Fruit fly (Drosophila melanogaster) whole organism, larva: ENCODE data around the gene CG15525.
A peak's percentile ranks its signal among the peaks of the same experiment; 100 is the strongest.

Source experiments
- noc ChIP-seq: fragments of 200-800 bp; sonication (Bioruptor generic); optimal IDR thresholded peaks from 3 replicates; lab custom pipeline; 2019; ENCODE audit warnings: missing biosample characterization, mild to moderate bottlenecking, missing genetic modification characterization, moderate library complexity

CG15525 gene

DNA sequence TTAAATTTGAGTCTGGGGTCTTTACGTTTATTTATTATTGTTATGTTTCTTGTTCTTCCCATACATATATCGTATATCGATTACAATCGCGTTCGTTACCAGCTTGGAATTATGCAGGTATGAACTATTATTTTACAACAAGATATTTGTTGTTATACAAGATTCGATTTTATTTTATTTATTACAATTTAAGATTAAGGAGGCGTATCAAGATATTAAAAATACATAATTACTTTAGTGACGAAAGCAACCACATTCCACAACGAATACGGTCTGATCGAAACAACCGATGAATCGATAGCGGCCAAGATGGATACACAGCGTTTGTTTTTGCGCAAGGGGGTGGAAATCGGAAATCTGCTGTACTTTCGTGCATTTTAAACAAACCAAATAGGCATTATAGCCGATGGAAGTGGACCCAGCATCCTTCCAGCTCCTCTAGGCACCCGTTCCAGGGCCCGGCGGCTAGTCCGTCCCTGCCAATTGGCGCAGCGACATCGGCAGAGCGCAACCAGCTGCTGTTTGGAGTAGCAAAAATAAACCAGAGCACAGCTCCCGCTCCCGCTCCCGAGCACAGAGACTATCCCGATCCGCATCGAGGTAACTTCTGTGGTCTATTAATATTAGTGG, at the start of gene CG15525, which contains the start of gene CG11504:
Gene CG15525 (minus strand): TSS at position 70 of the 630 bp plus-strand sequence.
Gene CG11504 (plus strand): TSS at position 294 of the 630 bp plus-strand sequence.
- no peak for TF ChIP-seq noc (tag; lab: Kevin White, UChicago)

DNA sequence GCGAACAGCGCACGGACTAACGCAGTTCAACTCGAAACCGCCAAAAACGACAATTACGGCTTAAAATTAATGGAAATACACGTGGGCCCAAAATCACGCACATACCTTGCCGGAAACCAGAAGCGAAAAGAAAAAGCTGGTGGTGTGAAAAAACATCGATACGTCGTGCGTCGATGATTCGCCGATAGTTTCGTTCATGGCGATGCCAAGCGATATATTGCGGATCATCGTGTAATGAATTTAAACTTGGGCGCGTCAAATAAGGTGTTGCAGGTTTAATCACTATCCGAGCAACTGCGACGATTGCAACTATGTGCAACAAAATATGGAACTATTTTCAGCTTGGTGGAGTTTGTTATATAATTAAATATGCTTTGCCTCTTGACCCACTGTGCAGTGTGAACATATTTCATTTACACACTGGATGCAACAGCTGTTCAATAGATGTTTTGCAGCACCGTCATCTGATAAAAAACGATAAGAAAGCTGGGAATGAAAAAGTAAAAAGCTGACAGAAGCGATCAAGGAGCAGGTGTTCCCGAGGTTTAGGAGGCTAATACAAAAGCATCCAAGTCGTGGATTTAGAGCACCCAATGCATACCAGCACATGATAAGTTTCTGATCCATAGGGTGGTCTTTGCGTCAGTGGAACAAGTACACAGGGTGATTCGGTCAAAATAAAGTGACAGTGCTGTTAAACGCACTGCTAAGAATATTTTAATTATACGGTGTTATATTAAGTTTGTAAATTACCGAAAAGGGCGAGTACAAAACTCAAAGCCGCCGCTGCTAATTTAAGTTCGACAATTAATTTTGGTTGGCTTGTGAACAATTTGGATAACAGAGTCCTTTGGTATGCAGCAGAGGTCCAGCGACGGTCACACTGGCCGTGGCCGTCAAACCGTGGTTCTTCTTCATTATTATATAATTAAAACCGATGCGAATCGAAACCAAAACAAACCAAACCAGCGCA, 48.8 kb upstream of the CG15525 start, which contains the start of the genes RpL32 and CG7943:
Gene RpL32 (minus strand): TSS at position 133 of the 973 bp plus-strand sequence.
Gene CG7943 (plus strand): TSS at position 442 of the 973 bp plus-strand sequence.
- TF ChIP-seq noc (tag; lab: Kevin White, UChicago) = peak; percentile 90

DNA sequence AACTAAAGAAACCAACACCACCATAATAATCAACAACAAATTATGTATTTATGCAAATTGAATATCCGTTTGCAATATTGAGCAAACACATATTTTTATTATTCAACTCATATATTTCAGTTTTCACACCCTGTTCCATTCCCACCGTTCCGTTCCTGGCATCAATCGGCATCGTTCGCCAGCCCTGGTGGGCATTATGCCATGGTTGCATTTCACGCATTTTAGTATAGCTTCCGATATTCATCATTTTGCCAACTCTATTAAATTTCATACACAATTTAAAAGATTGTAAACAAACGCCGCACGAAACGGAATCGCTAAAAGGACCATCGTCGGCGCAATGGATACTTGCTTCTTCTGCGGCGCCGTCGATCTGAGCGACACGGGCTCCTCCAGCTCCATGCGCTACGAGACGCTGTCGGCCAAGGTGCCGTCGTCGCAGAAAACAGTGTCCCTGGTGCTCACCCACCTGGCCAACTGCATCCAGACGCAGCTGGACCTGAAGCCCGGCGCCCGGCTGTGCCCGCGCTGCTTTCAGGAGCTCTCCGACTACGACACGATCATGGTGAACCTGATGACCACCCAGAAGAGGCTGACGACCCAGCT, 45.8 kb upstream of the CG15525 start, which contains the start of gene Sry-delta:
Gene Sry-delta (plus strand): TSS at position 203 of the 606 bp plus-strand sequence.
- TF ChIP-seq noc (tag; lab: Kevin White, UChicago) = no peak

DNA sequence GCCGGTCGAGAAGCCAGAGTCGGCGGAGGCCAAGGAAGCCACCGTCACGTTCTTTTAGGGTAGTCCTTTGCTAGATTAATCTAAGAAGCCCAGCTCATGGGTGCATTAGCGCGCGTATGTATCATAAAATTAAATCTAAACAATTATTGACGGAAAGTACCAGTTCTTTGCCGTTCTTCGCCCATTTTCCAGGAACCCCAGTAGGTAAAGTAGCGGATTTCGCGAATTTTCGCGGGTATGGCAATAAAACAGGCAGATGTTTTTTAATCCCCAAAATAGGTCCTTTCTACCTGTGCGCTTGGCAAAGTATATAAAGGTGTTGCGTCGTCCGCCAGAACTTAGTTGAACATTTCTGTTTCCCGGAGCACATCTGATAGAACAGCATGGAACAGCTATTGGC, 43.4 kb upstream of the CG15525 start:
- no peak for TF ChIP-seq noc (tag; lab: Kevin White, UChicago)

DNA sequence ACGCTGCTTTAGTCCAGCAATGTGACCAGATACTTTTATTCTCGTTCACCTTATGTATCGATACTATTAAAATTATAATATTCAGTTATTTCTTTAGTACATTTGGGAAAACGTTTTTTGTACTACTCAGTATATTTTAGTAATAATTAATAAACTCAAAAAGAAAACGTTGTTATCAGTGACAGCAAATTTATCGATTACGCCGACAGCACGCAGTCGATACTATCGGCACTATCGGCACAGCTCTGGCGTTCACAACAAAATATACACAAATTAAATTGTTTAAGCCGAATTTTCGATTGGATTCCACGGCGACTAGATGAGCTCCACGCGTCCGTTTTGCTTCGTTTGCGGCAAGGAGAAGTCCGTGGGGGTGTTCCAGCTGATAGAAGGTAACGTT, 42.0 kb upstream of the CG15525 start, which contains the start of the genes janA, Sry-alpha and Sry-beta:
Gene janA (minus strand): TSS at position 40 of the 400 bp plus-strand sequence.
Gene Sry-alpha (plus strand): TSS at position 226 of the 400 bp plus-strand sequence.
Gene Sry-beta (plus strand): TSS at position 226 of the 400 bp plus-strand sequence.
- TF ChIP-seq noc (tag; lab: Kevin White, UChicago) = no peak

DNA sequence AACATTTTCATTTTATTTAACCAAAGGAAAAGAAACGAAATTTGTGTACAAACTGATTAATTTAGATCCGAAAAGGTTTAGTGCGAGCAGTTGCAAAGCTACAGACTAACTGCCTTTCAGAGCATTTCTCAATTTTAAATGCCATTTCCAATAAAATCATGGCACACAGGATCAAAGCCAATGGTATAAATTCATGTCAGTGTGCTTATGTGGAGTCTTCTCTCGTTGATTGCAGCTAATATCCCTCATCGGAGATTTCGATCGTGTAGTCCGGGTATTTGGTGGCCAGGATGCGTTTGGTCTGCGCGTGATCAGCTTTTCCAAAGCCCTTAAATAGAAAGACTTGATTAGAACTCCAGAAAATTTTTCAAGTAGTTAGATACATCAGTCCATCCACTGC, 41.2 kb upstream of the CG15525 start, which contains the start of gene janB:
Gene janB (minus strand): TSS at position 101 of the 400 bp plus-strand sequence.
- no peak for TF ChIP-seq noc (tag; lab: Kevin White, UChicago)

DNA sequence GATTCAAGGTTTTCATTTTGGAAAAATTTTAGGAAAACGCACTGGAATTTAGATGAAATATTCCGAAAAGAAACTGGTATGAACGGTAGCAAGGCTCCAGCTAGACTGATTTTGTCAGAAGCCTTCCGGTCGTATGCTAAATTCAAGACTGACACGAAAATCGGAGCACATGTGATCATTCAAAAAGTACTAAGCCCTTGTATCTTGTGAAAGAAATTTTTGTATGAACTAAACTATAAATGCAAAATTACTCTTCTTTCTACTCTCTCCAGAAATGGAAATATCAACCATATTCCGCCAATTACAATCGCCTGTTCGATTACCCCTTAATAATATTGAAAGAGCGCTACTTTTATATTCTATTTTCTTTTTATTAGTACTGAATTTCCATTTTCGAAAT, 40.2 kb upstream of the CG15525 start, which contains the start of gene ocn:
Gene ocn (minus strand): TSS at position 101 of the 400 bp plus-strand sequence.
- no peak for TF ChIP-seq noc (tag; lab: Kevin White, UChicago)

DNA sequence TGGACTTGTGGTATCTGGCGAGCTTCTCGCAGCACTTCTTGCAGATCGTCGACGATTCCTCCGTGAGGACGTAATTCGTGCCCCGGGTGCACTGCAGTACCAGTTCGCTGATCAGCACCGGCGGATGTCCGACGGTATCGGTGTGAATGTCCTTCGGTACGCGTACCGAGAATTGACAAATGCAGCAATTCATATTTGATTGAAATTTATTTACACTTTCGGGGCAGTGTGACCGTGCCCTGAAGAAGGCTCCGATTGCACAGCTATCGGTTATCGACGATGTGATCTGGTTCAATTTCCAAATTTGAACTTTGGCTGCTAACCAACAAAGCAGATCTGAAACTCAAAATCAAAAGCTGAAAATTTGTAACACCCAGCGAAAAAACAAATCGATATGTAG, 39.1 kb upstream of the CG15525 start, which contains the start of gene ZIPIC:
Gene ZIPIC (minus strand): TSS at position 262 of the 400 bp plus-strand sequence.
- TF ChIP-seq noc (tag; lab: Kevin White, UChicago) = no peak

DNA sequence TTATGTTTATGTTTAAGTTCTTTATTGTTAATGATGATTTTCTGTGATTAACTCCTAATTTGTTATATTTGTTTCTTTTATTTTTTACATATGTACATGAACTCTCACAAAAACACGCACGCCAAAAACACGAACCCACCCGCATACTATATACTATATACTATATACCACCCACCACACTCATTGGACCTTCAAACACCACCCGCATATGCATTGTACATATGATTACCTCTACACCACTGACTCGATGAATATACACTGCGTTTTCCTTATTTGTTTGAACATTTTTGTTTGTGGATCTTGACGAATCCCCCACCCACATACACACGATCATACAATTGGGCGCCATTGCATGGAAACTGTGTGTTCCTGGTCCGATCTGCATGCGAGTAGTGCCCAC, 34.8 kb upstream of the CG15525 start:
- TF ChIP-seq noc (tag; lab: Kevin White, UChicago) = no peak

DNA sequence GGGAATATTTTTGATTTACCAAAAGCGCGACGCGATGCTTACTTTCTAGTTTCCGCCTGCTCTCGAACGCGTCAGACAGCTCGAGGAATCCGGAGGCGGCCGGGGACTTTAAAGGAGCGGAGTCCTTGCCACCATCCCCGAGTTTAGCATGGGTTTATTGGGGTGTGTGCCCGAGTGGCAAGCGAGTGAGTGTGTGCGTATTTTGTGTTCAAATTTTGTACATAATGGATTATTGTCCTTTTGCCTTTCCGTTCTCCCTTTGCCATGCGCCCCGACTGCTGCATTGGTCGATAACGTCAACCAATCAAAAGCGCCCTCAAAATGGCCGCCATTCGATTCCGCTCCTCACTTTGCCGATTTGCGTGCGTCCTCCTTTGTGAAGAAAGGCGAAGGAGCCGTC, 32.6 kb upstream of the CG15525 start:
- TF ChIP-seq noc (tag; lab: Kevin White, UChicago) = no peak

DNA sequence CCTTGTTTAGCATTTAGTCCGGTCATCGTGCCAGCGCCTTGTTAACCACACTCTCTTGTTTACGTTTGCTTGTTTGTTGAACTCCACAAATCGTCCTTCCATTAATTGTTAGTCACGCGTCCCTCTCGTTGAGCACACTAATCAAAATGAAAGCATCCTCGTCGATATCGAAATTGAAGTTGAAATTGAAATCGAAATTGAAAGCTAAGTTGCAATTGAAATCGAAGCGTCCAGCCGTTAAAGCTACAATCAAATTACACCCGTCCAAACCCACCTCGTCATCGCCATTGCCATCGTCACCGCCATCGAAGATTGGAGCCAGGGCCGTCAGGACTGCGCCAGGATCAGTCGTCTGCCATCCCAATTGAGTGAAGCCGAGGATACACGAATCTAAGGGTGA, 26.0 kb upstream of the CG15525 start:
- TF ChIP-seq noc (tag; lab: Kevin White, UChicago) = no peak

DNA sequence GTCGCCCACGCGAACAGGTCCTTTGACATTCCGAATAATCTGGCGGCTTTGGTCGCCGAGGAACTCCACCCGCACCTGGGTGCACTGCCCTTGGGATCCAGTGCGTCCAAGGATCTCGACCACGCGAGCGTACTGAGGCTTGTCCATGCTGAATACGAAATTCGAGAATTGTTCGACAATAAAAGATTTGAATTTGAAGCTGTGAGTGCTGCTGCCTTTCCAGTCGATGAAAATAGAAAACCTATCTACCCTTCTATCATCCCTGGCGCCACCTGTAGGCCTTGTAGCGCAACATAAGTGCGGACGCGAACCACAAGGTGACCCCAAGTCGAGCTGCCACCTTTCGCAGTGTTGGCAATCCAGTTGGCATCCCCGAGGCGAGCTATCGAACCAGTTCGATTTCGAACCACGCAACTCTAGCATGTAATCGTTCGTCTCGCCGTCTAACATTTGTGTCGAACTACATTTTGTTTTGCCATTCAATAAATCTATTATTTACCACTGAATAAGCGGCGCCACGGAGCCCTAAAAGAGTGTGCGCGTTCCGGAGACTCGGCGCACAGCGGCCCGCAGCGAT, 25.1 kb upstream of the CG15525 start, which contains the start of the genes RpS28a and Axn:
Gene RpS28a (minus strand): TSS at position 197 of the 577 bp plus-strand sequence.
Gene Axn (plus strand): TSS at position 391 of the 577 bp plus-strand sequence.
- TF ChIP-seq noc (tag; lab: Kevin White, UChicago) = no peak

DNA sequence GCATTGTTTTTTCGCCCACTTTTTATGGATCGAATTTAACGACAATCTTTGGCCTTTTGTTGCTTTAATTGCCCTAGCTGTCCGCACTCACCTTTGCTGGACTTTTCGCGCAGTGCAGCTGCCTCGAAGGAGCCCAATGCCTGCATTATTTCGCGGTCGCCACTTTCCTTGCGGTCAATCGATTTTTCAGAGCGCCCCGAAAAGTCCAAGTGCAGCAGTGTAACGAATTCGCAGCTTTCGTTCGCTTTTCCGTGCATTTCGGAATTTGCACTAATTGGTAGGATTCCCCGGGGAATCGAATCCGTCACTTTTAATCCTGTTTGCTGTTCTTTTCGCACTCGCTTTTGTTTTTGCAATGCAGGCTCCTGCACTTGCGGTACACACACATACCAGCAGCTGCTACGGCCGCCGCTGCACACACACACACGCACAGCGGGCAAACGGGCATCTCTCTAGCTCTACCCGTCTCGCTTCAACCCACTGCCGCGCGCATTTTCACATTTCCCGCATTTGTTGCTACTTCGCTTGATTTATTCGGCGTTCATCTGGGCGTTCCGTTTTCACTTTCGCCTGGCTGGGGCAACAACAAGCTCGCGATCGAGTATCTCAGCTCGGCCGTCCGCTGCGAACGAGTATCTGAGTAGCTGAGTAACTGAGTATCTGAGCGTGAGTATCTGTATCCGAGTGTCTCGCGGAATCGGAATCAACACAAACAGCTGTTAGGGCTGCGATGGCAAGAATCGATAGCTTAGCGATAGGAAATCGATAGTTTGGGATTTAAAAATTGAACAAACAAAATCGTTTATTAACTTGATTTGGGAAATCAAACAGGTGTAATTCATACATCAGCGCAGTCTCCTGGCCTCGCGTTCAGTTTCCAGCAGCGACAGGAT, 24.3 kb upstream of the CG15525 start, which contains the start of gene Mgat2:
Gene Mgat2 (minus strand): TSS at position 663 of the 893 bp plus-strand sequence.
- TF ChIP-seq noc (tag; lab: Kevin White, UChicago) = no peak
